Fruit fly (Drosophila melanogaster) whole organism, wandering third instar larva: ENCODE data around the gene CAH2.

Source experiments
- Abd-B ChIP-seq: fragments of >200 bp; optimal IDR thresholded peaks from 2 replicates; lab custom pipeline; 2017; ENCODE audit warnings: missing biosample characterization, missing genetic modification characterization
- CrebA ChIP-seq: fragments of 200-800 bp; sonication (Bioruptor generic); optimal IDR thresholded peaks from 2 replicates; lab custom pipeline; 2016; ENCODE audit warnings: missing biosample characterization, mild to moderate bottlenecking, missing genetic modification characterization, borderline replicate concordance
- Dfd ChIP-seq: fragments of >200 bp; optimal IDR thresholded peaks from 2 replicates; lab custom pipeline; 2017; ENCODE audit warnings: missing biosample characterization, missing genetic modification characterization
- Dif ChIP-seq: fragments of 200-275, 200-300 bp; sonication (Bioruptor generic); optimal IDR thresholded peaks from 2 replicates; lab custom pipeline; 2018; ENCODE audit warnings: missing biosample characterization, missing genetic modification characterization; ENCODE audit not compliant: partially characterized antibody
- GATAd ChIP-seq: sonication (Bioruptor generic); optimal IDR thresholded peaks from 2 replicates; lab custom pipeline; 2016; ENCODE audit warnings: missing biosample characterization, missing genetic modification characterization
- HLH106 ChIP-seq: fragments of 200-800 bp; optimal IDR thresholded peaks from 3 replicates; lab custom pipeline; 2019; ENCODE audit warnings: missing biosample characterization, mild to moderate bottlenecking, missing genetic modification characterization, moderate library complexity
- Hnf4 ChIP-seq: fragments of 200-800 bp; sonication (Bioruptor generic); optimal IDR thresholded peaks from 2 replicates; lab custom pipeline; 2016; ENCODE audit warnings: missing biosample characterization, mild to moderate bottlenecking, missing genetic modification characterization
- Hr83 ChIP-seq: fragments of 200-300 bp; sonication (Bioruptor generic); optimal IDR thresholded peaks from 2 replicates; lab custom pipeline; 2016; ENCODE audit warnings: missing biosample characterization, mild to moderate bottlenecking, missing genetic modification characterization, moderate library complexity; ENCODE audit not compliant: poor library complexity, severe bottlenecking
- Jra ChIP-seq: sonication (Bioruptor generic); optimal IDR thresholded peaks from 2 replicates; lab custom pipeline; 2016; ENCODE audit warnings: missing biosample characterization, missing genetic modification characterization
- Mio ChIP-seq: sonication (Bioruptor generic); optimal IDR thresholded peaks from 2 replicates; lab custom pipeline; 2016; ENCODE audit warnings: missing biosample characterization, missing genetic modification characterization
- Myc ChIP-seq: fragments of >200 bp; optimal IDR thresholded peaks from 2 replicates; lab custom pipeline; 2017
- OdsH ChIP-seq: fragments of 200-800 bp; sonication (Bioruptor generic); optimal IDR thresholded peaks from 2 replicates; lab custom pipeline; 2016; ENCODE audit warnings: missing biosample characterization, mild to moderate bottlenecking, missing genetic modification characterization
- Rel ChIP-seq, 2 experiments: fragments of 200-800 bp; sonication (Bioruptor generic) in 1 of 2; optimal IDR thresholded peaks; 2 replicates in 1 of 2; 3 replicates in 1 of 2; lab custom pipeline; 2016 to 2019; ENCODE audit warnings: mild to moderate bottlenecking in 2 of 2, missing biosample characterization in 2 of 2, missing genetic modification characterization in 2 of 2, moderate library complexity in 1 of 2
- Sp1 ChIP-seq: fragments of 200-800 bp; sonication (Bioruptor generic); optimal IDR thresholded peaks from 3 replicates; lab custom pipeline; 2019; ENCODE audit warnings: missing biosample characterization, mild to moderate bottlenecking, missing genetic modification characterization, moderate library complexity
- Vsx2 ChIP-seq: fragments of 200-300, 225-300 bp; sonication (Bioruptor generic); optimal IDR thresholded peaks from 2 replicates; lab custom pipeline; 2018; ENCODE audit warnings: missing biosample characterization, missing genetic modification characterization; ENCODE audit not compliant: partially characterized antibody
- dl ChIP-seq, 2 experiments: fragments of 175-275, 200-275 bp in 1 of 2; fragments of 200-275 bp in 1 of 2; sonication (Bioruptor generic); optimal IDR thresholded peaks; lab custom pipeline; 2018; ENCODE audit warnings: mild to moderate bottlenecking in 2 of 2, missing biosample characterization in 2 of 2, missing genetic modification characterization in 2 of 2, moderate library complexity in 2 of 2; ENCODE audit not compliant: partially characterized antibody in 2 of 2, insufficient read depth in 1 of 2
- dmrt93B ChIP-seq: fragments of 200-800 bp; sonication (Bioruptor generic); optimal IDR thresholded peaks from 2 replicates; lab custom pipeline; 2018; ENCODE audit warnings: missing biosample characterization, mild to moderate bottlenecking, missing genetic modification characterization
- dsf ChIP-seq: sonication (Bioruptor generic); optimal IDR thresholded peaks from 2 replicates; lab custom pipeline; 2016; ENCODE audit warnings: missing biosample characterization, missing genetic modification characterization, borderline replicate concordance
- ey ChIP-seq: fragments of 200-800 bp; sonication (Bioruptor generic); optimal IDR thresholded peaks from 2 replicates; lab custom pipeline; 2016; ENCODE audit warnings: missing biosample characterization, missing genetic modification characterization
- fru ChIP-seq: fragments of 200-800 bp; sonication (Bioruptor generic); optimal IDR thresholded peaks from 3 replicates; lab custom pipeline; 2016; ENCODE audit warnings: missing biosample characterization, mild to moderate bottlenecking, missing genetic modification characterization
- h ChIP-seq: fragments of 200-800 bp; sonication (Bioruptor generic); optimal IDR thresholded peaks from 3 replicates; lab custom pipeline; 2016; ENCODE audit warnings: missing biosample characterization, mild to moderate bottlenecking, missing genetic modification characterization
- jim ChIP-seq: fragments of 175-275, 200-325 bp; sonication (Bioruptor generic); optimal IDR thresholded peaks from 2 replicates; lab custom pipeline; 2016; ENCODE audit warnings: missing biosample characterization, mild to moderate bottlenecking, missing genetic modification characterization
- pan ChIP-seq: fragments of >200 bp; optimal IDR thresholded peaks from 2 replicates; lab custom pipeline; 2017
- psq ChIP-seq: fragments of 200-800 bp; sonication (Bioruptor generic); optimal IDR thresholded peaks from 3 replicates; lab custom pipeline; 2017; ENCODE audit warnings: missing biosample characterization, mild to moderate bottlenecking, missing genetic modification characterization, moderate library complexity
- rgr ChIP-seq: fragments of 200-800 bp; sonication (Bioruptor generic); optimal IDR thresholded peaks from 3 replicates; lab custom pipeline; 2016; ENCODE audit warnings: missing biosample characterization, mild to moderate bottlenecking, missing genetic modification characterization
- sage ChIP-seq: fragments of 200-800 bp; sonication (Bioruptor generic); optimal IDR thresholded peaks from 2 replicates; lab custom pipeline; 2016; ENCODE audit warnings: missing biosample characterization, mild to moderate bottlenecking, missing genetic modification characterization
- tai ChIP-seq: sonication (Bioruptor generic); optimal IDR thresholded peaks from 2 replicates; lab custom pipeline; 2016; ENCODE audit warnings: missing biosample characterization, missing genetic modification characterization
- woc ChIP-seq: sonication (Bioruptor generic); optimal IDR thresholded peaks from 2 replicates; lab custom pipeline; 2016; ENCODE audit warnings: missing biosample characterization, mild to moderate bottlenecking, missing genetic modification characterization

CAH2 gene

DNA sequence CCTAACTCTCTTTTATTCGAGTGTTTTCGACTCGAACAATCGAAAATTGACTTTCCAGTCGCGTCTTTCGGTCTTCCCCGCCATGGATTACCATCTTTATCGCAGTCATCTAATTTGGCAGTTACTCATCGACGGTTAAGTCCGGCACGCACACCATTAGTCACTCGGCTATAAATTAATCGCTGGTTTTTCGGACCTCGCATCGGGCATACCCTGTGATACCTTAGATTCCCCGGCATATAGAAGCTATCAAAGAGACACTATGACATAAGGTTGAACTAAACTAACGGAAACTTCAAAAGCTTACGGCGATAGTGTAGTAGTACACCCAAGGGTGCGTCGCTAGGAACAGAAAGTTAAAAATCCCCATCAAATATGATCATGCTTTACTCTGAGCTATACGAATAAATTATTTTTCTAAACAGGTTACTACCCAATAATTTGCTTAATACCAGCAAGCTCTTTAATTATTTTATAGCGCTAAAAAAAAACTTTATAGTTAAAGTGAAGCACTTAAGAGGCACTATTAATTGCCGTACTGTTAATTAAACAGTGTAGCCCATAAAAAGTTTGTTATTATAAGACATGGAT is 1.5 kb downstream of the CAH2 start:
- TF ChIP-seq ey (GFP tag; lab: Kevin White, UChicago) (no peak), HLH106 (tag; lab: Kevin White, UChicago) (no peak), Sp1 (GFP tag; lab: Kevin White, UChicago) (no peak), Mio (no peak), Rel (GFP tag; optimal IDR thresholded peaks at IDR 0.05; lab: Kevin White, UChicago) (no peak), Rel (tag; optimal IDR thresholded peaks at IDR 0.05; lab: Kevin White, UChicago) (peak; percentile 30), Dfd (no peak), h (no peak), psq (no peak)

DNA sequence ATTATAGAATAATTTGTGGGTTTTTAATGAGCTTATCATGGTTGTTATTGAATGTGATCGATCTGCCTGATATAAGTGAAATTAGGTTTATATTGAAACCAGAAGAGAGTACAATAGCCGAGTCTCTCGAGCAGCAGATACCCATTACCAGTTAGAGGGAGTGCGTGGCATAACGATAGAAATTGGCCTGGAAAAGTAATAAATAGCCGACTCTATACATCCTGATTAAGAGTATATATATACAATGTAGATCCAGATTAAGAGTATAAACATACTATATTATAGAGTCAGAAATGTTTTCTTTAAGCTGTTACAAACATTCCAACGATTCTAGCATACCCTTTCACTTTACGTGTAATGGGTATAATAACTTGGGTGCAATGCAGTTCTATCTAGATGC is 6.6 kb downstream of the CAH2 start:
- no peak for TF ChIP-seq Abd-B (GFP tag; lab: Kevin White, UChicago)
- no peak for TF ChIP-seq dl (GFP tag; optimal IDR thresholded peaks at IDR 0.05; lab: Kevin White, UChicago; ENCODE audit: insufficient read depth in 1 of 2, partially characterized antibody in 2 of 2)
- TF ChIP-seq sage (GFP tag; lab: Kevin White, UChicago), result no peak
- no peak for TF ChIP-seq Hnf4 (GFP tag; lab: Kevin White, UChicago)
- TF ChIP-seq psq, result no peak
- TF ChIP-seq Sp1 (GFP tag; lab: Kevin White, UChicago), result no peak
- TF ChIP-seq GATAd, result no peak
- TF ChIP-seq Vsx2, result no peak
- TF ChIP-seq pan (lab: Kevin White, UChicago), result no peak
- no peak for TF ChIP-seq HLH106 (tag; lab: Kevin White, UChicago)
- no peak for TF ChIP-seq OdsH (GFP tag; lab: Kevin White, UChicago)
- TF ChIP-seq jim, result no peak
- TF ChIP-seq CrebA (GFP tag; lab: Kevin White, UChicago), result no peak
- TF ChIP-seq fru (GFP tag; lab: Kevin White, UChicago), result no peak
- TF ChIP-seq dmrt93B, result no peak
- TF ChIP-seq Dif, result no peak

DNA sequence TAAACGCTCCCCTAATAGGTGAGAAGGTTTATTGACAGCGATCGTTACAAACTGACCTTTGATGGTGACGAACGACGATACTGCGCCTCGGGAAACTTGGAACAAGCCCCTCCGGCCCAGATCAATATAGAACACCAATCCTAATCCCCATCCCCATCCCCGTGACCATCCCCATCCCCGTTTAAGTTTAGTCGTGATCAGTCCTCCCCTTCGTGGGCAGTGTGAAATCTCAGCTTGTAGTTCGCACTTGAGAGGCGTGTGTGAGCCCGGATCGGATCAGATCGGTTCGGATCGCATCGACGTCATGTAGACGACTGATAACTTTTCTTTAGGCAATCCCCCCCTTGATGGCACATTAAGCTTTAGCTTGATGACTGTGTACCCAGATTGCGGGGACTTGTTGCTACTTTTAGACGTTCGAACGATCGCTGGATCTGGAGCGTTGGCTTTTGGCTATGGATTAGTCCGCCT is 7.2 kb downstream of the CAH2 start, which contains the start of gene Miox:
Miox (plus strand) TSS at position 421 of the 471 bp plus-strand sequence.
- TF ChIP-seq Dfd (no peak), jim (no peak), Rel (GFP tag; optimal IDR thresholded peaks at IDR 0.05; lab: Kevin White, UChicago) (no peak), Rel (tag; optimal IDR thresholded peaks at IDR 0.05; lab: Kevin White, UChicago) (peak; percentile 46), CrebA (GFP tag; lab: Kevin White, UChicago) (no peak)

DNA sequence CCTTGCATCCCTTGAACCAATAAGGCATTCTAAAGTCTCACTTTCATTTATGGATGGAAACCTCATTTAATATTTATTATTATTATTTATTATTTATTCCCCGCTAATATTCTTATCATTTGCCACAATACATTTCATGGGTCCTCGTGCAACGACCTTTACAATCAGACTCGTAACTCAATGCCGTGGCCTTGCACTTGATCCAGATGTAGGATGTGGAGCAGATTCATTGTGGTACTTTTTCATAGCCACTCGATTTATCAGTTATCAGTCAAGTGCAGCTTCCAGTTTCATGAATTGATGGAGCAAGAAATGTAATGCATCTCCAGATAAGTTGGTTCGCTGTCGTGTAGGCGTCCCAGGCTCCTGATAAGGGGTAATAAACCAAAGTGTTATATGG is 7.9 kb downstream of the CAH2 start:
- TF ChIP-seq Jra (GFP tag; lab: Kevin White, UChicago) (no peak), Vsx2 (no peak), Rel (GFP tag; optimal IDR thresholded peaks at IDR 0.05; lab: Kevin White, UChicago) (no peak), Rel (tag; optimal IDR thresholded peaks at IDR 0.05; lab: Kevin White, UChicago) (peak; percentile 52)

DNA sequence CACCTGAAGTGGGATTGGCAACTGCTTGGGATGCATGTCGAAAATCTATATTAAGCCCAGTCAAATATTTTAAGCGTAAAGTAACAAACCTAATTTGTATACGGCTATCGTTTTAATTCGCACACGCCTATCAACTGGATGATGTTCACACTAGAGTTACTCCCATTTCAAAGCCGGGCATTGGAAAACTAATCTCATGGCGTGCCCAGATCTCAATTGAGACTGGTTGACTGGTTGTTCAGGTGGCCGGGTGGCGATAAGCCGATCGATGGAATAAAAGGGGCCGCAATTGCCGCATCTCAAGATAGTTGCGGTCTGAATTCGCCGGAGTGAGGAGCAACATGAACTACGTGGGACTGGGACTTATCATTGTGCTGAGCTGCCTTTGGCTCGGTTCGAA is 11.1 kb downstream of the CAH2 start, which contains the start of gene Est-6:
Est-6 (plus strand) TSS at position 301 of the 400 bp plus-strand sequence.
- TF ChIP-seq woc (GFP tag; lab: Kevin White, UChicago) (no peak), Vsx2 (no peak), Rel (GFP tag; optimal IDR thresholded peaks at IDR 0.05; lab: Kevin White, UChicago) (no peak), Rel (tag; optimal IDR thresholded peaks at IDR 0.05; lab: Kevin White, UChicago) (no peak), Abd-B (GFP tag; lab: Kevin White, UChicago) (no peak), dmrt93B (no peak), Hnf4 (GFP tag; lab: Kevin White, UChicago) (no peak), CrebA (GFP tag; lab: Kevin White, UChicago) (no peak), sage (GFP tag; lab: Kevin White, UChicago) (no peak), Dif (no peak), h (no peak), HLH106 (tag; lab: Kevin White, UChicago) (no peak), dsf (no peak), Hr83 (GFP tag; lab: Kevin White, UChicago) (no peak), GATAd (no peak), tai (no peak), Myc (lab: Kevin White, UChicago) (no peak), rgr (no peak), Dfd (no peak)
